Worm (Caenorhabditis elegans) whole organism, L4 larva: Measurements from ENCODE around the gene R11D1.7.

Experiments used
- D1046.2 ChIP-seq: fragments of 200-800 bp; sonication (Bioruptor generic); IDR thresholded peaks from 2 replicates; pipeline ENCODE4 v1.3.6; 2022; ENCODE audit warnings: missing genetic modification characterization, missing compliant biosample characterization
- F26F4.8 ChIP-seq: fragments of 200-800 bp; sonication (Bioruptor generic); conservative IDR thresholded peaks from 2 replicates; pipeline ENCODE4 v1.3.6; 2022; ENCODE audit warnings: missing genetic modification characterization, missing compliant biosample characterization
- F44E2.7 ChIP-seq: fragments of 200-800 bp; sonication (Bioruptor generic); IDR thresholded peaks from 2 replicates; pipeline ENCODE4 v2.1.2; 2022; ENCODE audit warnings: missing genetic modification characterization, missing compliant biosample characterization
- Y48G9A.11 ChIP-seq: fragments of 200-800 bp; sonication (Bioruptor generic); IDR thresholded peaks from 2 replicates; pipeline ENCODE4 v1.3.6; 2022; ENCODE audit warnings: missing genetic modification reagents, missing genetic modification characterization, missing compliant biosample characterization
- Y75B8A.6 ChIP-seq: fragments of 200-800 bp; sonication (Bioruptor generic); IDR thresholded peaks from 2 replicates; pipeline ENCODE4 v1.3.6; 2022; ENCODE audit warnings: missing genetic modification reagents, missing genetic modification characterization, missing compliant biosample characterization
- ZK546.5 ChIP-seq, 2 experiments: sonication (generic microtip); optimal IDR thresholded peaks; 2 replicates each; lab custom pipeline; 2017; ENCODE audit warnings: missing biosample characterization in 2 of 2, missing genetic modification characterization in 2 of 2
- aha-1 ChIP-seq: fragments of 150-350 bp; peaks from one replicate; lab custom pipeline; 2014; ENCODE audit warnings: missing biosample characterization, missing genetic modification characterization
- aly-2 ChIP-seq: sonication (generic microtip); optimal IDR thresholded peaks from 2 replicates; lab custom pipeline; 2018; ENCODE audit warnings: missing biosample characterization, missing genetic modification characterization
- ceh-32 ChIP-seq: sonication (generic microtip); optimal IDR thresholded peaks from 2 replicates; lab custom pipeline; 2016; ENCODE audit warnings: mild to moderate bottlenecking, missing genetic modification characterization, missing compliant biosample characterization; ENCODE audit not compliant: poor library complexity
- ceh-62 ChIP-seq: sonication (generic microtip); optimal IDR thresholded peaks from 2 replicates; lab custom pipeline; 2017; ENCODE audit warnings: missing biosample characterization, missing genetic modification characterization
- ceh-82 ChIP-seq: sonication (generic microtip); optimal IDR thresholded peaks from 2 replicates; lab custom pipeline; 2017; ENCODE audit warnings: missing biosample characterization, missing genetic modification characterization
- ctbp-1 ChIP-seq: fragments of 200-800 bp; sonication (Bioruptor generic); IDR thresholded peaks from 2 replicates; pipeline ENCODE4 v1.3.6; 2022; ENCODE audit warnings: missing genetic modification reagents, missing genetic modification characterization, missing compliant biosample characterization
- daf-12 ChIP-seq: fragments of 150-350 bp; optimal IDR thresholded peaks from 2 replicates; lab custom pipeline; 2014; ENCODE audit warnings: missing biosample characterization, missing genetic modification reagents, missing genetic modification characterization
- daf-8 ChIP-seq: fragments of 200-800 bp; sonication (Bioruptor generic); IDR thresholded peaks from 2 replicates; pipeline ENCODE4 v1.3.6; 2022; ENCODE audit warnings: missing genetic modification characterization, missing compliant biosample characterization
- dve-1 ChIP-seq: sonication (generic microtip); optimal IDR thresholded peaks from 2 replicates; lab custom pipeline; 2017; ENCODE audit warnings: antibody characterized with exemption, mild to moderate bottlenecking, missing genetic modification characterization, missing compliant biosample characterization; ENCODE audit not compliant: insufficient read depth
- hif-1 ChIP-seq, 2 experiments: sonication (generic microtip); optimal IDR thresholded peaks; 2 replicates each; lab custom pipeline; 2016 to 2017; ENCODE audit warnings: missing compliant biosample characterization in 2 of 2, missing genetic modification characterization in 2 of 2, missing genetic modification reagents in 2 of 2, missing genotype in 2 of 2, mild to moderate bottlenecking in 1 of 2
- lin-15B ChIP-seq: fragments of 150-350 bp; sonication (generic microtip); optimal IDR thresholded peaks from 3 replicates; lab custom pipeline; 2014; ENCODE audit warnings: missing biosample characterization, missing genetic modification characterization
- lin-29 ChIP-seq: fragments of 200-800 bp; sonication (Bioruptor generic); IDR thresholded peaks from 2 replicates; pipeline ENCODE4 v1.3.6; 2022; ENCODE audit warnings: missing genetic modification reagents, missing genetic modification characterization, missing compliant biosample characterization
- lin-38 ChIP-seq: fragments of 200-800 bp; sonication (Bioruptor generic); IDR thresholded peaks from 2 replicates; pipeline ENCODE4 v1.3.6; 2022; ENCODE audit warnings: missing genetic modification reagents, missing genetic modification characterization, missing compliant biosample characterization
- lin-39 ChIP-seq: fragments of 150-350 bp; optimal IDR thresholded peaks from 2 replicates; lab custom pipeline; 2014; ENCODE audit warnings: missing biosample characterization, missing genetic modification reagents, missing genetic modification characterization
- lir-3 ChIP-seq: sonication (generic microtip); optimal IDR thresholded peaks from 2 replicates; lab custom pipeline; 2016; ENCODE audit warnings: mild to moderate bottlenecking, missing genetic modification characterization, missing compliant biosample characterization
- madf-5 ChIP-seq, 2 experiments: fragments of 200-800 bp; sonication (Bioruptor generic); IDR thresholded peaks; 2 replicates each; pipeline ENCODE4 v1.3.6; 2022; ENCODE audit warnings: missing compliant biosample characterization in 2 of 2, missing genetic modification characterization in 2 of 2
- mep-1 ChIP-seq: fragments of 150-350 bp; sonication (generic microtip); optimal IDR thresholded peaks from 3 replicates; lab custom pipeline; 2014; ENCODE audit warnings: missing biosample characterization, missing genetic modification characterization
- nhr-11 ChIP-seq: fragments of 150-350 bp; optimal IDR thresholded peaks from 2 replicates; lab custom pipeline; 2014; ENCODE audit warnings: missing biosample characterization, missing genetic modification characterization
- nhr-111 ChIP-seq: fragments of 200-800 bp; sonication (Bioruptor generic); optimal IDR thresholded peaks from 2 replicates; lab custom pipeline; 2018; ENCODE audit warnings: mild to moderate bottlenecking, missing genetic modification characterization, missing compliant biosample characterization
- nhr-237 ChIP-seq: sonication (generic microtip); optimal IDR thresholded peaks from 2 replicates; lab custom pipeline; 2017; ENCODE audit warnings: missing biosample characterization, missing genetic modification characterization
- nhr-28 ChIP-seq: fragments of 150-350 bp; optimal IDR thresholded peaks from 2 replicates; lab custom pipeline; 2014; ENCODE audit warnings: missing biosample characterization, missing genetic modification characterization
- nhr-48 ChIP-seq: sonication (generic microtip); optimal IDR thresholded peaks from 2 replicates; lab custom pipeline; 2016; ENCODE audit warnings: mild to moderate bottlenecking, missing genetic modification characterization, missing compliant biosample characterization
- nhr-6 ChIP-seq: fragments of 150-350 bp; optimal IDR thresholded peaks from 2 replicates; lab custom pipeline; 2014; ENCODE audit warnings: missing biosample characterization, missing genetic modification characterization
- rbr-2 ChIP-seq: sonication (generic microtip); optimal IDR thresholded peaks from 2 replicates; lab custom pipeline; 2016; ENCODE audit warnings: missing genotype, missing genetic modification characterization, missing compliant biosample characterization
- snpc-4 ChIP-seq: fragments of 150-350 bp; optimal IDR thresholded peaks from 2 replicates; lab custom pipeline; 2014; ENCODE audit warnings: missing biosample characterization, missing genetic modification characterization
- spr-1 ChIP-seq: sonication (generic microtip); optimal IDR thresholded peaks from 2 replicates; lab custom pipeline; 2016; ENCODE audit warnings: mild to moderate bottlenecking, missing genetic modification characterization, missing compliant biosample characterization
- spr-3 ChIP-seq: fragments of 200-800 bp; sonication (Bioruptor generic); optimal IDR thresholded peaks from 2 replicates; lab custom pipeline; 2018; ENCODE audit warnings: mild to moderate bottlenecking, missing genetic modification characterization, missing compliant biosample characterization
- tra-1 ChIP-seq: fragments of 200-800 bp; sonication (Bioruptor generic); IDR thresholded peaks from 2 replicates; pipeline ENCODE4 v1.3.6; 2022; ENCODE audit warnings: missing genetic modification reagents, missing genetic modification characterization, missing compliant biosample characterization
- unc-39 ChIP-seq: sonication (generic microtip); optimal IDR thresholded peaks from 2 replicates; lab custom pipeline; 2017; ENCODE audit warnings: missing biosample characterization, missing genetic modification characterization
- unc-62 ChIP-seq, 3 experiments: fragments of 150-350 bp in 1 of 3; sonication (generic microtip); optimal IDR thresholded peaks in 2 of 3; peaks in 1 of 3; 1 replicate in 1 of 3; 2 replicates in 2 of 3; lab custom pipeline; 2014 to 2017; ENCODE audit warnings: missing biosample characterization in 3 of 3, missing genetic modification characterization in 3 of 3, missing genetic modification reagents in 3 of 3, missing genotype in 1 of 3
- vab-7 ChIP-seq: fragments of 200-800 bp; sonication (Bioruptor generic); IDR thresholded peaks from 2 replicates; pipeline ENCODE4 v1.3.6; 2022; ENCODE audit warnings: missing genetic modification reagents, missing genetic modification characterization, missing compliant biosample characterization
- zag-1 ChIP-seq: fragments of 150-350 bp; optimal IDR thresholded peaks from 2 replicates; lab custom pipeline; 2014; ENCODE audit warnings: missing biosample characterization, missing genetic modification characterization
- zfp-2 ChIP-seq: sonication (generic microtip); optimal IDR thresholded peaks from 2 replicates; lab custom pipeline; 2016; ENCODE audit warnings: mild to moderate bottlenecking, missing genetic modification characterization, missing compliant biosample characterization
- zip-2 ChIP-seq: fragments of 150-350 bp; optimal IDR thresholded peaks from 2 replicates; lab custom pipeline; 2014; ENCODE audit warnings: missing biosample characterization, missing genetic modification characterization
- ztf-11 ChIP-seq: fragments of 150-350 bp; optimal IDR thresholded peaks from 2 replicates; lab custom pipeline; 2014; ENCODE audit warnings: missing biosample characterization, missing genetic modification characterization
- ztf-7 ChIP-seq: fragments of 150-350 bp; optimal IDR thresholded peaks from 2 replicates; lab custom pipeline; 2014; ENCODE audit warnings: missing biosample characterization, missing genetic modification characterization

Gene R11D1.7

ce11 chrV:12749558-12749957 lies 29.7 kb downstream of the R11D1.7 start:
- TF ChIP-seq unc-62 (GFP tag; optimal IDR thresholded peaks at IDR 0.05 in 1 of 2; lab: Kevin White, UChicago) (peak in 1 of 2 experiments; percentile 94), unc-62 (tag; optimal IDR thresholded peaks at IDR 0.05; lab: Kevin White, UChicago) (no peak), ztf-11 (no peak), snpc-4 (tag; lab: Kevin White, UChicago) (no peak)
- TF ChIP-seq, all 104 proteins: peak for 1

- TF ChIP-seq unc-62 (GFP tag; optimal IDR thresholded peaks at IDR 0.05 in 1 of 2; lab: Kevin White, UChicago) (peak in 1 of 2 experiments; percentile 50), unc-62 (tag; optimal IDR thresholded peaks at IDR 0.05; lab: Kevin White, UChicago) (no peak), ceh-62 (no peak)
These were observed 31.8 kb downstream of the R11D1.7 start, which contains the start of gene C15C8.6 for ce11 chrV:12751495-12752050. Gene C15C8.6, minus strand, starts transcription at chrV:12751545.

- TF ChIP-seq lin-29 (GFP tag; lab: Robert Waterston, UW) (no peak), vab-7 (GFP tag; lab: Robert Waterston, UW) (no peak), lin-38 (GFP tag; lab: Robert Waterston, UW) (no peak), ctbp-1 (no peak), F44E2.7 (GFP tag; lab: Robert Waterston, UW) (no peak), zag-1 (tag; lab: Kevin White, UChicago) (no peak), lir-3 (tag; lab: Kevin White, UChicago) (no peak), D1046.2 (GFP tag; lab: Robert Waterston, UW) (no peak), ceh-82 (tag; lab: Kevin White, UChicago) (no peak), nhr-28 (tag; lab: Kevin White, UChicago) (no peak), spr-3 (no peak), ZK546.5 (tag; optimal IDR thresholded peaks at IDR 0.05; lab: Kevin White, UChicago) (no peak), ztf-11 (no peak), nhr-6 (no peak)
These were observed 32.6 kb downstream of the R11D1.7 start, which contains the start of gene C15C8.8 for ce11 chrV:12752407-12752806. Gene C15C8.8, minus strand, starts transcription at chrV:12752507.

ce11 chrV:12754839-12755238 lies 35.0 kb downstream of the R11D1.7 start, which contains the start of gene gpa-13:
Gene gpa-13, minus strand, starts transcription at chrV:12754939.
- TF ChIP-seq Y75B8A.6 (GFP tag; lab: Robert Waterston, UW) (no peak), lin-39 (tag; lab: Kevin White, UChicago) (no peak), unc-39 (tag; lab: Kevin White, UChicago) (no peak), ceh-32 (tag; lab: Kevin White, UChicago) (no peak), Y48G9A.11 (no peak), aly-2 (no peak), D1046.2 (GFP tag; lab: Robert Waterston, UW) (no peak), F26F4.8 (GFP tag; lab: Robert Waterston, UW) (no peak), zip-2 (tag; lab: Kevin White, UChicago) (no peak), zag-1 (tag; lab: Kevin White, UChicago) (no peak), tra-1 (GFP tag; lab: Robert Waterston, UW) (no peak), mep-1 (tag; lab: Kevin White, UChicago) (no peak), madf-5 (GFP tag; IDR thresholded peaks at IDR 0.05; lab: Robert Waterston, UW) (no peak), nhr-11 (tag; lab: Kevin White, UChicago) (no peak), ztf-7 (tag; lab: Kevin White, UChicago) (no peak), daf-12 (tag; lab: Kevin White, UChicago) (no peak), hif-1 (tag; optimal IDR thresholded peaks at IDR 0.05; lab: Kevin White, UChicago) (no peak)

ce11 chrV:12759660-12760059 lies 39.8 kb downstream of the R11D1.7 start, which contains the start of gene papl-1:
Gene papl-1, minus strand, starts transcription at chrV:12759760.
- TF ChIP-seq snpc-4 (tag; lab: Kevin White, UChicago) (no peak), lin-39 (tag; lab: Kevin White, UChicago) (no peak), dve-1 (tag; lab: Kevin White, UChicago) (no peak), zag-1 (tag; lab: Kevin White, UChicago) (no peak), lin-15B (no peak), zip-2 (tag; lab: Kevin White, UChicago) (no peak), daf-8 (GFP tag; lab: Robert Waterston, UW) (no peak), zfp-2 (tag; lab: Kevin White, UChicago) (no peak), aha-1 (tag; lab: Kevin White, UChicago) (no peak), nhr-111 (GFP tag; lab: Kevin White, UChicago) (no peak), rbr-2 (tag; lab: Kevin White, UChicago) (no peak), nhr-48 (tag; lab: Kevin White, UChicago) (no peak), lir-3 (tag; lab: Kevin White, UChicago) (no peak), nhr-237 (no peak), spr-1 (tag; lab: Kevin White, UChicago) (no peak), vab-7 (GFP tag; lab: Robert Waterston, UW) (no peak)
